Worm (Caenorhabditis elegans): ENCODE measurements around the gene Y57G11B.5.

Gene Y57G11B.5

DNA sequence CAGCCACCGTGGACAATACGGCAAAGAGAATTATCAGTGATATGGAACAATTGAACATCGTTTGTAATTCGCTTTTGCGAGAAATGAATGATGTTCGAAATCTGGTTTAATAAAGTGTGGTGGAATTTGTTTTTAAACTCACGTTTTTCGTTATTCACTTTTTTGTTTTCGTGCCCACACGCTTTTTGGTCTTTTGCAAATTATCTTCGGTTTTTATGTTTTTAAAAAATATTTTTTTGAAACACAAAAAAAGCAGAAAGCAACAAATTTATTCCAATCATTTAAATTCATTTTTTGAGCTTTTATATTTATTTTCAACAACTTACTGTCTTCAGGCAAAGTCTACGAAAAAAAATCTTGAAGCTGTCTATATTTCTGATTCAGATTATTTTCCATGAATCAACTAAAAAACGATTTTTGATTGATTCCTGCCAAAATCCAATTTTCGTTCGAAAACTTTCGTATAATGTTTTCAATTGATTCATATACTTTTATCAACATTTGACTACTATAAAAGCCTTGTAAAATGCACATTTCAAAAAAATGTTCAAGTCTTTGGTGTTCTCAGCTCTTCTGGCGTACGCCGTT lies at the start of gene Y57G11B.5, which contains the start of gene Y57G11B.3:
Gene Y57G11B.5 (plus strand): TSS at position 538 of the 588 bp plus-strand sequence.
Gene Y57G11B.3 (minus strand): TSS at position 101 of the 588 bp plus-strand sequence.
- TF ChIP-seq ceh-9 (tag; optimal IDR thresholded peaks at IDR 0.05) (no peak), gmeb-2 (tag; optimal IDR thresholded peaks at IDR 0.05) (no peak), unc-86 (tag; optimal IDR thresholded peaks at IDR 0.05) (no peak), ceh-22 (tag; optimal IDR thresholded peaks at IDR 0.05) (no peak), K09A11.1 (tag; optimal IDR thresholded peaks at IDR 0.05; ENCODE audit: insufficient read depth) (no peak), tbx-7 (tag; optimal IDR thresholded peaks at IDR 0.05) (no peak), ama-1 (optimal IDR thresholded peaks at IDR 0.05) (no peak), ceh-18 (tag; optimal IDR thresholded peaks at IDR 0.05) (no peak), ceh-2 (tag; optimal IDR thresholded peaks at IDR 0.05) (no peak)

ce11 chrIV:14528718-14529117 lies 45.9 kb upstream of the Y57G11B.5 start, which contains the start of gene T27E7.3:
TSS of gene T27E7.3 (plus strand) at chrIV:14529018.
- no peak for TF ChIP-seq C38D4.7 (GFP tag; optimal IDR thresholded peaks at IDR 0.05)
- TF ChIP-seq ceh-48 (tag; optimal IDR thresholded peaks at IDR 0.05) = no peak
- TF ChIP-seq pha-2 (tag; optimal IDR thresholded peaks at IDR 0.05) = no peak
- no peak for TF ChIP-seq npax-4 (tag; optimal IDR thresholded peaks at IDR 0.05)
- no peak for TF ChIP-seq ceh-30 (tag; optimal IDR thresholded peaks at IDR 0.05)
- TF ChIP-seq ref-2 (tag; optimal IDR thresholded peaks at IDR 0.05) = no peak
- TF ChIP-seq lim-6 (tag; optimal IDR thresholded peaks at IDR 0.05) = no peak
- TF ChIP-seq pros-1 (tag; optimal IDR thresholded peaks at IDR 0.05) = no peak
- TF ChIP-seq ceh-19 (GFP tag; optimal IDR thresholded peaks at IDR 0.05) = no peak
- no peak for TF ChIP-seq ceh-24 (tag; optimal IDR thresholded peaks at IDR 0.05)

- TF ChIP-seq ama-1 (optimal IDR thresholded peaks at IDR 0.05) = no peak
- TF ChIP-seq Y22D7AL.16 (tag; optimal IDR thresholded peaks at IDR 0.05) = no peak
- no peak for TF ChIP-seq ceh-14 (tag; optimal IDR thresholded peaks at IDR 0.05)
- no peak for TF ChIP-seq K02D7.2 (tag; optimal IDR thresholded peaks at IDR 0.05)
- no peak for TF ChIP-seq K09A11.1 (tag; optimal IDR thresholded peaks at IDR 0.05; ENCODE audit: insufficient read depth)
- TF ChIP-seq pqm-1 (tag; optimal IDR thresholded peaks at IDR 0.05) = no peak
- no peak for TF ChIP-seq unc-55 (GFP tag; optimal IDR thresholded peaks at IDR 0.05)
- TF ChIP-seq ref-2 (tag; optimal IDR thresholded peaks at IDR 0.05) = no peak
- no peak for TF ChIP-seq T23F11.4 (GFP tag; optimal IDR thresholded peaks at IDR 0.05)
- TF ChIP-seq che-1 (tag; optimal IDR thresholded peaks at IDR 0.05) = no peak
- TF ChIP-seq nfya-1 (tag; optimal IDR thresholded peaks at IDR 0.05) = no peak
- no peak for TF ChIP-seq F13H6.1 (tag; optimal IDR thresholded peaks at IDR 0.05)
- TF ChIP-seq ceh-22 (tag; optimal IDR thresholded peaks at IDR 0.05) = no peak
- no peak for TF ChIP-seq ets-4 (tag; optimal IDR thresholded peaks at IDR 0.05)
- no peak for TF ChIP-seq dmd-4 (tag; optimal IDR thresholded peaks at IDR 0.05; ENCODE audit: borderline replicate concordance)
- TF ChIP-seq tbx-2 (tag; optimal IDR thresholded peaks at IDR 0.05) = no peak
- no peak for TF ChIP-seq rnt-1 (tag; optimal IDR thresholded peaks at IDR 0.05)
- TF ChIP-seq hlh-15 (tag; optimal IDR thresholded peaks at IDR 0.05) = no peak
- TF ChIP-seq sox-4 (tag; optimal IDR thresholded peaks at IDR 0.05) = no peak
- TF ChIP-seq ceh-30 (tag; optimal IDR thresholded peaks at IDR 0.05) = no peak
Observed at ce11 chrIV:14530031-14530430, 44.6 kb upstream of the Y57G11B.5 start.

DNA sequence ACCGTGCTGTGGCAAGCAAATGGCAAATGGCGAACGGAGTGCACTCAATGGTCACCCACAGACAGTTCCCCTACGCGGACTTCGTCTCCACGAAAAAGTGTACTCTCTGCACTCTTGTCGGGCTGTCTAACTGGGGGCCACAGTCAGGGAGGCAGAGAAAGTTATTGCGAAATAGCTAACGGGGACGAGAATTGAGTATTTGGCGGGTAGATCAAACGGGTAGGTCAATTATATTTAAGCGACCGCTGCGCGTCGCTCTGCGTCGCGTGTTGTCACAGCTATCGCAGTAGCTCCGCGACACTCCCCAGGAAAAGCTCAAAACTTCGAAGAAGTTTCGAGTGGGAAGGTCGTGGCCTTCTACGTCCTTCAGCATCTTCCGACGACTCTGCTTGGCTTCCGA lies 42.3 kb upstream of the Y57G11B.5 start:
- no peak for TF ChIP-seq ceh-18 (tag; optimal IDR thresholded peaks at IDR 0.05)
- TF ChIP-seq odd-2 (tag; optimal IDR thresholded peaks at IDR 0.05) = no peak
- no peak for TF ChIP-seq C08G9.2 (tag; optimal IDR thresholded peaks at IDR 0.05)
- TF ChIP-seq unc-42 (tag; optimal IDR thresholded peaks at IDR 0.05) = no peak
- no peak for TF ChIP-seq syd-9 (tag; optimal IDR thresholded peaks at IDR 0.05)
- TF ChIP-seq sox-4 (tag; optimal IDR thresholded peaks at IDR 0.05) = no peak
- TF ChIP-seq lin-11 (tag; optimal IDR thresholded peaks at IDR 0.05) = no peak
- no peak for TF ChIP-seq elt-4 (tag; optimal IDR thresholded peaks at IDR 0.05)
- no peak for TF ChIP-seq pag-3 (tag; optimal IDR thresholded peaks at IDR 0.05; ENCODE audit: borderline replicate concordance)
- no peak for TF ChIP-seq ttx-3 (tag; optimal IDR thresholded peaks at IDR 0.05)
- TF ChIP-seq ztf-16 (tag; optimal IDR thresholded peaks at IDR 0.05) = no peak
- no peak for TF ChIP-seq ceh-48 (tag; optimal IDR thresholded peaks at IDR 0.05)
- no peak for TF ChIP-seq ref-2 (tag; optimal IDR thresholded peaks at IDR 0.05)
- TF ChIP-seq pha-4 (tag; optimal IDR thresholded peaks at IDR 0.05) = no peak
- TF ChIP-seq gmeb-2 (tag; optimal IDR thresholded peaks at IDR 0.05) = no peak
- no peak for TF ChIP-seq ceh-45 (GFP tag; IDR thresholded peaks at IDR 0.05)
- no peak for TF ChIP-seq eyg-1 (tag; optimal IDR thresholded peaks at IDR 0.05)
